Worm (Caenorhabditis elegans): ENCODE measurements around the gene C35B1.9.

DNA sequence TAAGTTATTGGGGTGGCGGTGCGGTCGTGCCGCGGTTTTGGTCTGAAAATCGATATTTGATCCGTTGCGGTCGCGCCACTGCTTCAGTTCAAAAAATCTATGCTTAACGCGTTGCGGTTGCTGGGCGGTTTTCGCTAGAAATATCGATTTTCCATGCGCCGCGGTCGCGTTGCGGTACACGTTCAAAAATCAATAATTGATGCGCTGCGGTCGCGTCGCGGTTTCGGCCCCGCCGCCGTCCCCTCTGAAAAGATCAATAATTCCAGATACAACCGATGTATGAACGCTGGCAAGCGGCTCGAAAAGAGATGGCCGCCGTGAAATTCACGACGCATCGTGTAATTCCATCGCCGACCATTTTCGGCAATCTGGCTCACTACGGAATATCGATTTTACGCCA, 39.7 kb downstream of the C35B1.9 start:
- TF ChIP-seq T20F7.1 (GFP tag; optimal IDR thresholded peaks at IDR 0.05) (no peak), lim-7 (GFP tag; IDR thresholded peaks at IDR 0.05) (no peak), fos-1 (tag; optimal IDR thresholded peaks at IDR 0.05) (no peak), ZK337.2 (GFP tag; IDR thresholded peaks at IDR 0.05) (no peak), dmd-6 (GFP tag; IDR thresholded peaks at IDR 0.05) (no peak)
